Worm (Caenorhabditis elegans) whole organism, young adult: ENCODE measurements around the gene jun-1.

Source experiments
- F22D6.2 ChIP-seq: sonication (generic microtip); optimal IDR thresholded peaks from 2 replicates; lab custom pipeline; 2016; ENCODE audit warnings: mild to moderate bottlenecking, missing genetic modification characterization, missing compliant biosample characterization
- F23B12.7 ChIP-seq: sonication (generic microtip); optimal IDR thresholded peaks from 2 replicates; lab custom pipeline; 2017; ENCODE audit warnings: missing genetic modification characterization, mild to moderate bottlenecking, missing compliant biosample characterization, antibody characterized with exemption, moderate library complexity; ENCODE audit not compliant: insufficient read depth
- akir-1 ChIP-seq: fragments of 200-800 bp; sonication (Bioruptor generic); optimal IDR thresholded peaks from 2 replicates; lab custom pipeline; 2018; ENCODE audit warnings: mild to moderate bottlenecking, missing genetic modification characterization, moderate library complexity, missing compliant biosample characterization
- ama-1 ChIP-seq, 3 experiments: fragments of 150-350 bp in 1 of 3; sonication (generic microtip) in 2 of 3; optimal IDR thresholded peaks; 2 replicates each; lab custom pipeline; 2014 to 2018; ENCODE audit warnings: missing biosample characterization in 2 of 3, missing genetic modification characterization in 2 of 3, missing genetic modification reagents in 2 of 3
- attf-5 ChIP-seq: fragments of 200-800 bp; sonication (Bioruptor generic); optimal IDR thresholded peaks from 2 replicates; lab custom pipeline; 2018; ENCODE audit warnings: mild to moderate bottlenecking, missing genetic modification characterization, missing compliant biosample characterization
- ceh-91 ChIP-seq: fragments of 200-800 bp; sonication (Bioruptor generic); IDR thresholded peaks from 2 replicates; pipeline ENCODE4 v1.3.6; 2022; ENCODE audit warnings: missing genetic modification reagents, missing genetic modification characterization, missing compliant biosample characterization
- chd-7 ChIP-seq: sonication (generic microtip); optimal IDR thresholded peaks from 2 replicates; lab custom pipeline; 2016; ENCODE audit warnings: mild to moderate bottlenecking, missing genetic modification characterization, moderate library complexity, missing compliant biosample characterization
- dox-1 ChIP-seq: fragments of 200-800 bp; sonication (Bioruptor generic); IDR thresholded peaks from 2 replicates; pipeline ENCODE4 v1.3.6; 2022; ENCODE audit warnings: missing genetic modification reagents, missing genetic modification characterization, missing compliant biosample characterization
- dpff-1 ChIP-seq: sonication (generic microtip); optimal IDR thresholded peaks from 2 replicates; lab custom pipeline; 2017; ENCODE audit warnings: mild to moderate bottlenecking, missing genetic modification characterization, missing compliant biosample characterization
- ekl-4 ChIP-seq: fragments of 200-800 bp; sonication (Bioruptor generic); IDR thresholded peaks from 2 replicates; pipeline ENCODE4 v1.3.6; 2022; ENCODE audit warnings: missing genetic modification reagents, missing genetic modification characterization, missing compliant biosample characterization
- ets-4 ChIP-seq: fragments of 200-800 bp; sonication (Bioruptor generic); optimal IDR thresholded peaks from 2 replicates; lab custom pipeline; 2018; ENCODE audit warnings: mild to moderate bottlenecking, missing genetic modification characterization, missing compliant biosample characterization
- fkh-3 ChIP-seq: sonication (generic microtip); optimal IDR thresholded peaks from 2 replicates; lab custom pipeline; 2016; ENCODE audit warnings: mild to moderate bottlenecking, missing genetic modification characterization, missing compliant biosample characterization
- him-1 ChIP-seq: sonication (generic microtip); optimal IDR thresholded peaks from 2 replicates; lab custom pipeline; 2016; ENCODE audit warnings: missing genotype, missing genetic modification reagents, missing genetic modification characterization, missing compliant biosample characterization
- hmg-20 ChIP-seq: fragments of 200-800 bp; sonication (Bioruptor generic); IDR thresholded peaks from 2 replicates; pipeline ENCODE4 v1.3.6; 2022; ENCODE audit warnings: missing genetic modification reagents, missing genetic modification characterization, missing compliant biosample characterization
- hsf-1 ChIP-seq: fragments of 200-800 bp; sonication (Bioruptor generic); IDR thresholded peaks from 2 replicates; pipeline ENCODE4 v1.3.6; 2022; ENCODE audit warnings: missing genetic modification reagents, missing genetic modification characterization, missing compliant biosample characterization
- lin-40 ChIP-seq: sonication (generic microtip); optimal IDR thresholded peaks from 2 replicates; lab custom pipeline; 2016; ENCODE audit warnings: missing genetic modification characterization, mild to moderate bottlenecking, missing compliant biosample characterization, missing genotype, missing genetic modification reagents
- lir-1 ChIP-seq: fragments of 200-800 bp; sonication (Bioruptor generic); conservative IDR thresholded peaks from 2 replicates; pipeline ENCODE4 v1.3.6; 2022; ENCODE audit warnings: missing genetic modification reagents, missing genetic modification characterization, missing compliant biosample characterization
- madf-3 ChIP-seq: fragments of 200-800 bp; sonication (Bioruptor generic); IDR thresholded peaks from 2 replicates; pipeline ENCODE4 v1.3.6; 2022; ENCODE audit warnings: missing genetic modification reagents, missing genetic modification characterization, missing compliant biosample characterization
- mxl-1 ChIP-seq: sonication (generic microtip); optimal IDR thresholded peaks from 2 replicates; lab custom pipeline; 2016; ENCODE audit warnings: missing genetic modification characterization, missing compliant biosample characterization
- nfya-1 ChIP-seq: sonication (generic microtip); optimal IDR thresholded peaks from 2 replicates; lab custom pipeline; 2017; ENCODE audit warnings: antibody characterized with exemption, missing compliant biosample characterization, missing genetic modification characterization, borderline replicate concordance; ENCODE audit not compliant: insufficient read depth
- nhr-80 ChIP-seq: sonication (generic microtip); optimal IDR thresholded peaks from 2 replicates; lab custom pipeline; 2016; ENCODE audit warnings: missing genetic modification characterization, missing compliant biosample characterization
- pbrm-1 ChIP-seq: fragments of 200-800 bp; sonication (Bioruptor generic); IDR thresholded peaks from 2 replicates; pipeline ENCODE4 v1.3.6; 2022; ENCODE audit warnings: missing genetic modification reagents, missing genetic modification characterization, missing compliant biosample characterization
- rec-8 ChIP-seq, 2 experiments: sonication (generic microtip); optimal IDR thresholded peaks; 2 replicates each; lab custom pipeline; 2016; ENCODE audit warnings: mild to moderate bottlenecking in 2 of 2, missing genetic modification characterization in 2 of 2, missing genetic modification reagents in 2 of 2, missing genotype in 2 of 2, missing biosample characterization in 1 of 2, missing compliant biosample characterization in 1 of 2, moderate library complexity in 1 of 2
- repo-1 ChIP-seq: sonication (generic microtip); optimal IDR thresholded peaks from 2 replicates; lab custom pipeline; 2017; ENCODE audit warnings: mild to moderate bottlenecking, missing genetic modification characterization, missing compliant biosample characterization
- sdz-38 ChIP-seq: sonication (generic microtip); optimal IDR thresholded peaks from 2 replicates; lab custom pipeline; 2016; ENCODE audit warnings: missing genotype, missing genetic modification characterization, missing compliant biosample characterization
- snpc-1.1 ChIP-seq: sonication (generic microtip); optimal IDR thresholded peaks from 2 replicates; lab custom pipeline; 2017; ENCODE audit warnings: missing genetic modification characterization, mild to moderate bottlenecking, missing compliant biosample characterization, antibody characterized with exemption, moderate library complexity, missing genotype, missing genetic modification reagents; ENCODE audit not compliant: insufficient read depth
- somi-1 ChIP-seq: fragments of 200-800 bp; sonication (Bioruptor generic); optimal IDR thresholded peaks from 2 replicates; lab custom pipeline; 2018; ENCODE audit warnings: mild to moderate bottlenecking, missing genetic modification characterization, missing compliant biosample characterization
- sptf-2 ChIP-seq: fragments of 200-800 bp; sonication (Bioruptor generic); optimal IDR thresholded peaks from 2 replicates; lab custom pipeline; 2018; ENCODE audit warnings: mild to moderate bottlenecking, missing genetic modification characterization, missing compliant biosample characterization
- tbp1 ChIP-seq: fragments of 200-800 bp; sonication (Bioruptor generic); optimal IDR thresholded peaks from 2 replicates; lab custom pipeline; 2018; ENCODE audit warnings: mild to moderate bottlenecking, missing genetic modification characterization, missing compliant biosample characterization
- unc-62 ChIP-seq: fragments of 150-350 bp; optimal IDR thresholded peaks from 2 replicates; lab custom pipeline; 2014; ENCODE audit warnings: missing biosample characterization, missing genetic modification reagents, missing genetic modification characterization
- ztf-26 ChIP-seq: sonication (generic microtip); optimal IDR thresholded peaks from 2 replicates; lab custom pipeline; 2017; ENCODE audit warnings: missing genetic modification characterization, missing compliant biosample characterization
- ztf-28 ChIP-seq: fragments of 200-800 bp; sonication (Bioruptor generic); IDR thresholded peaks from 2 replicates; pipeline ENCODE4 v1.3.6; 2022; ENCODE audit warnings: missing genetic modification reagents, missing genetic modification characterization, missing compliant biosample characterization

The jun-1 gene

DNA sequence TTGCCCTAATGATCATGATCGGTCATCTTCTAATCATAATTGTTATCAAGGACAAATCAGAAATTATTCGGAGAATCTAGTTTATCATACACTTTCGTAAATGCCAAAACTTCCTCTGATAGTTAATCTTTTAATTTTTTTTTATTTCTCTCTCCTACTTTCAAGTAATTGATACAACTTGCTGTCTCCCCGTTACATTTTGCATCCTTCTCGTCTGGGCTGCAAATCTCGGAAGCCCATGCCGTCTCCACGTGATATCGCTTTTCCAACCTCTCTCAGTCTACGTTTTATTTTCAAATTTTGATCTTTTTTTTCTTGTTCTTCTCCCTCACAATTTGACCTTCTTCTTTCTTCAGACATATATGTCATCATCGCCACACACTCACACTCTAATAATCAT, 48.1 kb downstream of the jun-1 start, which contains the start of gene rhy-1:
TSS of gene rhy-1 (plus strand) at position 357 of the 400 bp plus-strand sequence.
- no peak for TF ChIP-seq ztf-28 (GFP tag; lab: Robert Waterston, UW)
- no peak for TF ChIP-seq ceh-91 (GFP tag; lab: Robert Waterston, UW)
- TF ChIP-seq lin-40 (tag; lab: Kevin White, UChicago) = peak; percentile 32
- no peak for TF ChIP-seq snpc-1.1 (tag; lab: Kevin White, UChicago)
- TF ChIP-seq, all 124 proteins: peak for 1

DNA sequence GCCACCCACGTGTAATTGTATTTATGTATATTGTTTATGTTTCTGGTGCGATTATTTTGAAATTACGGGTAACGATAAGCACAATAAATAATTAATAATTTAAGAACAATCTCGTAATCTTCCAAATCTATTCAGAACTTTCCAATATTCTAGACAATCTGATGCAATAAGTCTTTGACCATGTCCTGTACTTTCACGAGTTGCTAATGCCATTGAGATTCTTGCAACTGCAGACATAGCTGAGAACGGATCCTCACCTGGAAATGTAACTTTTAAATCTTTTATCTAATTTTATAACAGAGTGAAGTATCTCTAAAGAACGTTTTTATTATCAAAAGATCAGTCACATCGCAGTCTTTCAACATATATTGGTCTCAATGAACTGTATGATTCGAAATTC, 50.4 kb downstream of the jun-1 start:
- peak; percentile 67 for TF ChIP-seq ama-1 (optimal IDR thresholded peaks at IDR 0.05; lab: Kevin White, UChicago)
- no peak for TF ChIP-seq ama-1 (GFP tag; optimal IDR thresholded peaks at IDR 0.05; lab: Kevin White, UChicago)
- TF ChIP-seq mxl-1 (tag; lab: Kevin White, UChicago) = no peak

DNA sequence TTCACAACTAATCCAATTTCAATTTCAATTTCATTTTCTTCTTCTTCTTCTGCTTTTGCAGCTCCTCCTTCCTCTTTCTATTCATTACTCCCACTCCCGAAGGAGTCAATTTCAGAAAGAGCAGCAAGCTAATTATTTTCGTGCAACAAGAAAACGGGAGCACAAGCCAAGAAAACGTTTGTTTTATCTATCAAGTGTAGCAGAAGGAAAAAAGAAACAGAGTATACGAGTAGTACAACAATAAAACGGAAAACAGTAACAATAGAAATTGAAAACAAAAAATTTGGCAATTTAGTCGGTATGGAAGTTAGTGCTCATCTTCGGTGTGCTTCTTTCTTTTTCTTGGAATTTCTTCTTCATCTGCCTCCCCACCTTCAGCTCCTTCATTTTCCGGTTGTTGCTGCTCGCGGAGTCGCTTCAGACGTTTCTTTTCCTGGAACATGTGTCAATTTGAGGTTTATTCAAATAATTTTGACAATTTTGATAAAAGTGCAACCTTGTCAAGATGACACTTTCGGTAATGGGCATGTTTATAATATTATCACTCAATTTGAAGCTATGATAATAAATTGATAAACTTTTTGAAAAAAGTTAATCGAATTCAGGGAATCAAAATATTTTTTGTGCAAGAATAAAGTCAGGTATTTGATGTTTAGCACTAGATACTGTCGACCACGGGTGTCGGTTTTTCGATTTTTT, 53.0 kb downstream of the jun-1 start, which contains the start of gene W07A12.8:
TSS of gene W07A12.8 (minus strand) at position 51 of the 699 bp plus-strand sequence.
- peak; percentile 28 for TF ChIP-seq ets-4 (GFP tag; lab: Kevin White, UChicago)
- peak; percentile 5 for TF ChIP-seq unc-62 (GFP tag; lab: Kevin White, UChicago)
- TF ChIP-seq lir-1 (GFP tag; lab: Robert Waterston, UW) = no peak
- TF ChIP-seq pbrm-1 (GFP tag; lab: Robert Waterston, UW) = no peak
- no peak for TF ChIP-seq F23B12.7 (tag; lab: Kevin White, UChicago)
- TF ChIP-seq tbp1 = no peak
- TF ChIP-seq nhr-80 (tag; lab: Kevin White, UChicago) = peak; percentile 86
- TF ChIP-seq rec-8 (tag; optimal IDR thresholded peaks at IDR 0.05; lab: Kevin White, UChicago) = no peak
- TF ChIP-seq dox-1 (GFP tag; lab: Robert Waterston, UW) = peak; percentile 44; the same call in 1 of the 2 replicates
- no peak for TF ChIP-seq snpc-1.1 (tag; lab: Kevin White, UChicago)
- no peak for TF ChIP-seq hsf-1

ce11 chrII:9167730-9168129, 54.8 kb downstream of the jun-1 start, which contains the start of gene T23G7.3:
TSS of gene T23G7.3 (minus strand) at chrII:9167830.
- TF ChIP-seq him-1 (no peak), akir-1 (GFP tag; lab: Kevin White, UChicago) (no peak), ama-1 (optimal IDR thresholded peaks at IDR 0.05; lab: Kevin White, UChicago) (no peak), ama-1 (GFP tag; optimal IDR thresholded peaks at IDR 0.05; lab: Kevin White, UChicago) (no peak), repo-1 (tag; lab: Kevin White, UChicago) (no peak), nfya-1 (tag; lab: Kevin White, UChicago) (no peak), pbrm-1 (GFP tag; lab: Robert Waterston, UW) (no peak), attf-5 (GFP tag; lab: Kevin White, UChicago) (no peak), chd-7 (tag; lab: Kevin White, UChicago) (no peak), somi-1 (GFP tag; lab: Kevin White, UChicago) (no peak), dpff-1 (no peak), sdz-38 (tag; lab: Kevin White, UChicago) (no peak), madf-3 (GFP tag; lab: Robert Waterston, UW) (no peak), hmg-20 (GFP tag; lab: Robert Waterston, UW) (no peak), fkh-3 (tag; lab: Kevin White, UChicago) (no peak), ekl-4 (GFP tag; lab: Robert Waterston, UW) (no peak), ztf-26 (no peak), sptf-2 (GFP tag; lab: Kevin White, UChicago) (no peak), F22D6.2 (tag; lab: Kevin White, UChicago) (no peak)
